Worm (Caenorhabditis elegans): ENCODE measurements around the gene R04B5.11.
A peak's percentile ranks its signal among the peaks of the same experiment; 100 is the strongest.

R04B5.11 gene

DNA sequence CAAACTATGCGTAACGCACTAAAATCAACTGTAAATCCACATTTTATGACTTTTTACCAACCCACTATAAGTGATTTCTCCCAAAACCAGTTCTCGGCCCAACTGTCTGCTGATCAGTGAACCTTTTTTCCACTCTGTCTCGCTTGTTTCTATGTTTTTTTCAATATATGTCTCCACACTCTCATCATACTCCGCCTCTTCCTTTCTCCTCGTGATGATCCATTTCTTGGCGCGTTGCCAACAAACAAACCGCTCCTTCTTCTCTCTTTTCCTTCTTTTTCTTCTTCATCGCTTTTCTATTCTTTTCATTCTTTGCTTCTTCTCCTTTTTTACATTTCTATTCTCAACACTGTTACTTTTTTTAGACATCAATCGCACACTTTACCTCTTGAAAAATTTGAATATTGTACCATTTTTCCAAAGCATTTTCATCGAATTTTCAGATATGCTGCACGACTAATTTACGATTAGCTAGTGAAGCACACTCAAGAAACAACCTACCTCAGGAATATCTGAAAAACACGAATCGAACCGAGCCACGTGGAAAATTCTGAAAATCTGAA lies 47.7 kb downstream of the R04B5.11 start, which contains the start of gene T06E8.8:
T06E8.8 (plus strand) TSS at position 513 of the 563 bp plus-strand sequence.
- TF ChIP-seq him-1 (tag; optimal IDR thresholded peaks at IDR 0.05) (no peak), dao-5 (tag; optimal IDR thresholded peaks at IDR 0.05) (no peak), W03F9.2 (tag; optimal IDR thresholded peaks at IDR 0.05) (no peak)

DNA sequence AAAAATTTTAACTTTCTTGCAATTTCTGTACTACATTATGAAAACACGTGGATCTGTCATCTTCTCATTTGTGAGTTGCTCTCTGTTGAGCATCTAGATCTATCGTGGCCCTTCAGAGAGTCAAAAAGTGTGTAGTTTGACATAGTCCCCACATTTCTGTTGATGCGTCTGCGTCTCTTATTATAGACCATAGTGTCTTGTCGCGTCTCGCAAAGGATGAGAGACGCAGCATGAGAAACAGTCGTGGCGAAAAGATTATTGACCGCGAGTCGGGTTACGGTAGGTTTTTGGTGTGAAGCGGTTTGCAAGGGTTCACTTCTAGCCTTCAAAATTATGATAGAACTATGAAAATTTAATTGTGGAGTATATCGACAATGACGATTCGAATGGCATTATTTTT lies 48.8 kb downstream of the R04B5.11 start:
- no peak for TF ChIP-seq W03F9.2 (tag; optimal IDR thresholded peaks at IDR 0.05)
- TF ChIP-seq him-1 (tag; optimal IDR thresholded peaks at IDR 0.05), result peak; percentile 29

DNA sequence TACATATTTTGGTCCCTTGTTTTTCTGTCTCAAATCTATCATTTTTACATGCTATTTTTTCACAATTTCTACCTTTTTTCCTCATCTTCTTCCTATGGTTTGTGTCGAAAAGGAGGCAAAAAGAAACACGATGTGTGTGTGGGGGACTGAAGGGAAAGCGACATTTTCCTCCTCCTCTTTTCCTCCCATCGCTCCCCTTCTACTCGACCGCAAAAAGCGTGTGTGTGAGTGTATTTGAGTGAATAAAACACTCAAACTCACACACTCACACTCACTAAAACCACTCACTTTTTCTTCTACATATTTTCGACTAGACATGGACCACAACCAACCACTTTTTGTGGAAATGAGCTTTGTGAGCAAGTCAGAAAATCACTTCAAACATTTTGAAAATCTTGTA lies 49.6 kb downstream of the R04B5.11 start:
- TF ChIP-seq W03F9.2 (tag; optimal IDR thresholded peaks at IDR 0.05), result no peak
- no peak for TF ChIP-seq dao-5 (tag; optimal IDR thresholded peaks at IDR 0.05)
- no peak for TF ChIP-seq him-1 (tag; optimal IDR thresholded peaks at IDR 0.05)

Measured in whole organism, L4/young adult.